Worm (Caenorhabditis elegans): ENCODE measurements around the gene T26G10.3.

ce11 chrIII:9441133-9441532 is 27.9 kb upstream of the T26G10.3 start, which contains the start of gene emb-30:
- TF ChIP-seq him-1 (tag; optimal IDR thresholded peaks at IDR 0.05), result no peak
- no peak for TF ChIP-seq W03F9.2 (tag; optimal IDR thresholded peaks at IDR 0.05)
